Worm (Caenorhabditis elegans): ENCODE data around the gene C55A6.4.

The C55A6.4 gene

ce11 chrV:11517789-11518188 is at the start of gene C55A6.4:
Gene C55A6.4 (minus strand): TSS chrV:11517889.
- no peak for TF ChIP-seq tab-1 (GFP tag; IDR thresholded peaks at IDR 0.05)
- no peak for TF ChIP-seq cog-1 (tag; optimal IDR thresholded peaks at IDR 0.05)
- TF ChIP-seq klf-2 (GFP tag; conservative IDR thresholded peaks at IDR 0.05) = no peak
- no peak for TF ChIP-seq ztf-23 (GFP tag; IDR thresholded peaks at IDR 0.05)
- TF ChIP-seq T22C8.4 (GFP tag; IDR thresholded peaks at IDR 0.05) = no peak

- TF ChIP-seq ref-1 (GFP tag; conservative IDR thresholded peaks at IDR 0.05) (no peak), T22C8.4 (GFP tag; IDR thresholded peaks at IDR 0.05) (no peak), ztf-29 (GFP tag; IDR thresholded peaks at IDR 0.05) (no peak), klf-2 (GFP tag; conservative IDR thresholded peaks at IDR 0.05) (no peak), ztf-23 (GFP tag; IDR thresholded peaks at IDR 0.05) (no peak), tab-1 (GFP tag; IDR thresholded peaks at IDR 0.05) (no peak), flt-1 (GFP tag; IDR thresholded peaks at IDR 0.05) (no peak), cog-1 (tag; optimal IDR thresholded peaks at IDR 0.05) (no peak), med-1 (GFP tag; optimal IDR thresholded peaks at IDR 0.05; ENCODE audit: insufficient read depth) (no peak)
Measured at ce11 chrV:11564573-11564972, 46.9 kb upstream of the C55A6.4 start, which contains the start of gene srx-87. Gene srx-87 (plus strand): TSS chrV:11564873.

ce11 chrV:11562643-11563042 is 45.0 kb upstream of the C55A6.4 start, which contains the start of gene srx-86:
Gene srx-86 (plus strand): TSS chrV:11562943.
- TF ChIP-seq ztf-29 (GFP tag; IDR thresholded peaks at IDR 0.05) (no peak), flt-1 (GFP tag; IDR thresholded peaks at IDR 0.05) (no peak), ref-1 (GFP tag; conservative IDR thresholded peaks at IDR 0.05) (no peak), tab-1 (GFP tag; IDR thresholded peaks at IDR 0.05) (no peak), T22C8.4 (GFP tag; IDR thresholded peaks at IDR 0.05) (no peak), klf-2 (GFP tag; conservative IDR thresholded peaks at IDR 0.05) (no peak), med-1 (GFP tag; optimal IDR thresholded peaks at IDR 0.05; ENCODE audit: insufficient read depth) (no peak), ztf-23 (GFP tag; IDR thresholded peaks at IDR 0.05) (no peak), cog-1 (tag; optimal IDR thresholded peaks at IDR 0.05) (no peak)

ce11 chrV:11554260-11554659 is 36.6 kb upstream of the C55A6.4 start, which contains the start of gene duo-1:
Gene duo-1 (plus strand): TSS chrV:11554630.
- TF ChIP-seq cog-1 (tag; optimal IDR thresholded peaks at IDR 0.05) = no peak
- TF ChIP-seq ztf-29 (GFP tag; IDR thresholded peaks at IDR 0.05) = no peak
- no peak for TF ChIP-seq ref-1 (GFP tag; conservative IDR thresholded peaks at IDR 0.05)
- no peak for TF ChIP-seq klf-2 (GFP tag; conservative IDR thresholded peaks at IDR 0.05)
- no peak for TF ChIP-seq med-1 (GFP tag; optimal IDR thresholded peaks at IDR 0.05; ENCODE audit: insufficient read depth)
- TF ChIP-seq ztf-23 (GFP tag; IDR thresholded peaks at IDR 0.05) = no peak
- no peak for TF ChIP-seq T22C8.4 (GFP tag; IDR thresholded peaks at IDR 0.05)
- TF ChIP-seq tab-1 (GFP tag; IDR thresholded peaks at IDR 0.05) = no peak
- TF ChIP-seq flt-1 (GFP tag; IDR thresholded peaks at IDR 0.05) = no peak

ce11 chrV:11552379-11552778 is 34.7 kb upstream of the C55A6.4 start, which contains the start of gene srx-85:
Gene srx-85 (plus strand): TSS chrV:11552679.
- no peak for TF ChIP-seq ztf-23 (GFP tag; IDR thresholded peaks at IDR 0.05)
- no peak for TF ChIP-seq tab-1 (GFP tag; IDR thresholded peaks at IDR 0.05)
- no peak for TF ChIP-seq flt-1 (GFP tag; IDR thresholded peaks at IDR 0.05)
- no peak for TF ChIP-seq cog-1 (tag; optimal IDR thresholded peaks at IDR 0.05)
- no peak for TF ChIP-seq klf-2 (GFP tag; conservative IDR thresholded peaks at IDR 0.05)

- no peak for TF ChIP-seq ref-1 (GFP tag; conservative IDR thresholded peaks at IDR 0.05)
- no peak for TF ChIP-seq flt-1 (GFP tag; IDR thresholded peaks at IDR 0.05)
- TF ChIP-seq T22C8.4 (GFP tag; IDR thresholded peaks at IDR 0.05) = no peak
- no peak for TF ChIP-seq ztf-23 (GFP tag; IDR thresholded peaks at IDR 0.05)
- TF ChIP-seq med-1 (GFP tag; optimal IDR thresholded peaks at IDR 0.05; ENCODE audit: insufficient read depth) = no peak
- no peak for TF ChIP-seq ztf-29 (GFP tag; IDR thresholded peaks at IDR 0.05)
- TF ChIP-seq klf-2 (GFP tag; conservative IDR thresholded peaks at IDR 0.05) = no peak
- TF ChIP-seq cog-1 (tag; optimal IDR thresholded peaks at IDR 0.05) = no peak
- TF ChIP-seq tab-1 (GFP tag; IDR thresholded peaks at IDR 0.05) = no peak
Measured at ce11 chrV:11548914-11549406, 31.3 kb upstream of the C55A6.4 start, which contains the start of the genes F38B7.17 and F38B7.3. Gene F38B7.17 (minus strand): TSS chrV:11548964. Gene F38B7.3 (plus strand): TSS chrV:11549107.

- TF ChIP-seq klf-2 (GFP tag; conservative IDR thresholded peaks at IDR 0.05) (no peak), ztf-29 (GFP tag; IDR thresholded peaks at IDR 0.05) (no peak), T22C8.4 (GFP tag; IDR thresholded peaks at IDR 0.05) (no peak), tab-1 (GFP tag; IDR thresholded peaks at IDR 0.05) (no peak), flt-1 (GFP tag; IDR thresholded peaks at IDR 0.05) (no peak), med-1 (GFP tag; optimal IDR thresholded peaks at IDR 0.05; ENCODE audit: insufficient read depth) (no peak)
Measured at ce11 chrV:11546795-11547194, 29.1 kb upstream of the C55A6.4 start, which contains the start of gene F38B7.11. Gene F38B7.11 (plus strand): TSS chrV:11547095.

ce11 chrV:11545227-11545626 is 27.5 kb upstream of the C55A6.4 start, which contains the start of gene F38B7.10:
Gene F38B7.10 (plus strand): TSS chrV:11545527.
- TF ChIP-seq T22C8.4 (GFP tag; IDR thresholded peaks at IDR 0.05) = no peak

ce11 chrV:11543564-11543963 is 25.9 kb upstream of the C55A6.4 start, which contains the start of gene F38B7.2:
Gene F38B7.2 (plus strand): TSS chrV:11543963.
- TF ChIP-seq T22C8.4 (GFP tag; IDR thresholded peaks at IDR 0.05) (no peak), ztf-23 (GFP tag; IDR thresholded peaks at IDR 0.05) (no peak), klf-2 (GFP tag; conservative IDR thresholded peaks at IDR 0.05) (no peak), ref-1 (GFP tag; conservative IDR thresholded peaks at IDR 0.05) (no peak), med-1 (GFP tag; optimal IDR thresholded peaks at IDR 0.05; ENCODE audit: insufficient read depth) (no peak), cog-1 (tag; optimal IDR thresholded peaks at IDR 0.05) (no peak), flt-1 (GFP tag; IDR thresholded peaks at IDR 0.05) (no peak)

- TF ChIP-seq ztf-23 (GFP tag; IDR thresholded peaks at IDR 0.05) (0 out of 2 replicates have a peak, but pooled peaks have one; percentile 29), flt-1 (GFP tag; IDR thresholded peaks at IDR 0.05) (peak; percentile 33; the same call in 1 of the 2 replicates), cog-1 (tag; optimal IDR thresholded peaks at IDR 0.05) (no peak), tab-1 (GFP tag; IDR thresholded peaks at IDR 0.05) (no peak), T22C8.4 (GFP tag; IDR thresholded peaks at IDR 0.05) (no peak)
Measured at ce11 chrV:11541284-11541683, 23.6 kb upstream of the C55A6.4 start.

All from whole organism, midembryonic.